Worm (Caenorhabditis elegans) whole organism, L1 larva: Measurements from ENCODE around the gene F40F8.3.
"Not testable (repeated sequence)": the region's sequence is repeated elsewhere in the genome, so short reads cannot be mapped to it uniquely, and the experiment has no call there.

Source experiments
- C04F5.9 ChIP-seq: sonication (generic microtip); optimal IDR thresholded peaks from 2 replicates; lab custom pipeline; 2016; ENCODE audit warnings: missing genetic modification characterization, missing compliant biosample characterization
- C16A3.4 ChIP-seq: fragments of 150-350 bp; optimal IDR thresholded peaks from 2 replicates; lab custom pipeline; 2014; ENCODE audit warnings: missing biosample characterization, missing genetic modification characterization
- F16B12.6 ChIP-seq: fragments of 150-350 bp; optimal IDR thresholded peaks from 2 replicates; lab custom pipeline; 2014; ENCODE audit warnings: missing biosample characterization, missing genetic modification characterization
- Y116A8C.19 ChIP-seq: sonication (generic microtip); optimal IDR thresholded peaks from 2 replicates; lab custom pipeline; 2016; ENCODE audit warnings: missing compliant biosample characterization, missing genetic modification characterization, borderline replicate concordance
- aly-2 ChIP-seq: fragments of 150-350 bp; optimal IDR thresholded peaks from 2 replicates; lab custom pipeline; 2014; ENCODE audit warnings: missing biosample characterization, missing genetic modification characterization
- ama-1 ChIP-seq: fragments of 150-350 bp; optimal IDR thresholded peaks from 2 replicates; lab custom pipeline; 2014
- blmp-1 ChIP-seq: fragments of 150-350 bp; optimal IDR thresholded peaks from 2 replicates; lab custom pipeline; 2014; ENCODE audit warnings: missing biosample characterization, missing genetic modification characterization
- ceh-82 ChIP-seq, 3 experiments: fragments of 150-350 bp in 1 of 3; sonication (generic microtip) in 2 of 3; optimal IDR thresholded peaks; 2 replicates each; lab custom pipeline; 2014 to 2017; ENCODE audit warnings: missing biosample characterization in 3 of 3, missing genetic modification characterization in 3 of 3
- ceh-90 ChIP-seq: sonication (generic microtip); optimal IDR thresholded peaks from 2 replicates; lab custom pipeline; 2016; ENCODE audit warnings: missing genetic modification characterization, missing compliant biosample characterization
- dpl-1 ChIP-seq, 3 experiments: fragments of 150-350 bp in 2 of 3; sonication (generic microtip) in 1 of 3; optimal IDR thresholded peaks; 2 replicates each; lab custom pipeline; 2014 to 2017; ENCODE audit warnings: missing biosample characterization in 3 of 3, missing genetic modification characterization in 3 of 3, missing genetic modification reagents in 3 of 3
- efl-1 ChIP-seq, 4 experiments: fragments of 150-350 bp; optimal IDR thresholded peaks in 3 of 4; peaks in 1 of 4; 1 replicate in 1 of 4; 2 replicates in 3 of 4; lab custom pipeline; 2014; ENCODE audit warnings: missing biosample characterization in 2 of 4, missing genetic modification characterization in 2 of 4, missing genetic modification reagents in 2 of 4
- efl-3 ChIP-seq: fragments of 200-800 bp; sonication (Bioruptor generic); optimal IDR thresholded peaks from 2 replicates; lab custom pipeline; 2018; ENCODE audit warnings: mild to moderate bottlenecking, missing genetic modification characterization, missing compliant biosample characterization
- egl-27 ChIP-seq, 2 experiments: fragments of 150-350 bp in 1 of 2; sonication (generic microtip); optimal IDR thresholded peaks; 3 replicates each; lab custom pipeline; 2017 to 2018; ENCODE audit warnings: missing biosample characterization in 2 of 2, missing genetic modification characterization in 2 of 2, missing genetic modification reagents in 2 of 2
- fkh-8 ChIP-seq: sonication (generic microtip); optimal IDR thresholded peaks from 2 replicates; lab custom pipeline; 2016; ENCODE audit warnings: mild to moderate bottlenecking, missing genetic modification characterization, missing compliant biosample characterization
- fos-1 ChIP-seq: fragments of 150-350 bp; optimal IDR thresholded peaks from 2 replicates; lab custom pipeline; 2014; ENCODE audit warnings: missing biosample characterization, missing genetic modification characterization
- grh-1 ChIP-seq: fragments of 200-800 bp; sonication (Bioruptor generic); IDR thresholded peaks from 2 replicates; pipeline ENCODE4 v1.3.6; 2022; ENCODE audit warnings: missing genetic modification reagents, missing genetic modification characterization, missing compliant biosample characterization
- hlh-17 ChIP-seq: fragments of 200-800 bp; sonication (Bioruptor generic); optimal IDR thresholded peaks from 2 replicates; lab custom pipeline; 2018; ENCODE audit warnings: missing genetic modification characterization, mild to moderate bottlenecking, missing compliant biosample characterization, moderate library complexity, borderline replicate concordance
- hlh-4 ChIP-seq: sonication (generic microtip); optimal IDR thresholded peaks from 2 replicates; lab custom pipeline; 2016; ENCODE audit warnings: mild to moderate bottlenecking, missing genetic modification characterization, missing compliant biosample characterization
- isw-1 ChIP-seq: fragments of 200-800 bp; sonication (Bioruptor generic); IDR thresholded peaks from 2 replicates; pipeline ENCODE4 v1.3.6; 2022; ENCODE audit warnings: missing genetic modification characterization, missing compliant biosample characterization
- lin-13 ChIP-seq: fragments of 150-350 bp; optimal IDR thresholded peaks from 2 replicates; lab custom pipeline; 2014; ENCODE audit warnings: missing biosample characterization, missing genetic modification reagents, missing genetic modification characterization
- lin-14 ChIP-seq: fragments of 200-800 bp; sonication (Bioruptor generic); optimal IDR thresholded peaks from 2 replicates; lab custom pipeline; 2018; ENCODE audit warnings: mild to moderate bottlenecking, missing genetic modification characterization, moderate library complexity, missing compliant biosample characterization
- lin-15B ChIP-seq: fragments of 150-350 bp; sonication (generic microtip); optimal IDR thresholded peaks from 3 replicates; lab custom pipeline; 2014; ENCODE audit warnings: missing biosample characterization, missing genetic modification characterization
- lin-35 ChIP-seq, 2 experiments: fragments of 150-350 bp; optimal IDR thresholded peaks; 2 replicates each; lab custom pipeline; 2014; ENCODE audit warnings: missing biosample characterization in 2 of 2, missing genetic modification characterization in 2 of 2, missing genetic modification reagents in 2 of 2
- lsy-2 ChIP-seq, 2 experiments: fragments of 150-350 bp; optimal IDR thresholded peaks; 2 replicates each; lab custom pipeline; 2014; ENCODE audit warnings: missing biosample characterization in 2 of 2, missing genetic modification characterization in 2 of 2
- mab-9 ChIP-seq: fragments of 200-800 bp; sonication (Bioruptor generic); IDR thresholded peaks from 2 replicates; pipeline ENCODE4 v1.3.6; 2022; ENCODE audit warnings: missing genetic modification reagents, missing genetic modification characterization, missing compliant biosample characterization
- mdl-1 ChIP-seq, 2 experiments: fragments of 150-350 bp; optimal IDR thresholded peaks; 2 replicates each; lab custom pipeline; 2014 to 2017; ENCODE audit warnings: missing biosample characterization in 2 of 2, missing genetic modification characterization in 2 of 2, inconsistent platforms in 1 of 2
- mep-1 ChIP-seq: fragments of 150-350 bp; optimal IDR thresholded peaks from 2 replicates; lab custom pipeline; 2014; ENCODE audit warnings: missing biosample characterization, missing genetic modification characterization
- nhr-11 ChIP-seq: fragments of 150-350 bp; optimal IDR thresholded peaks from 2 replicates; lab custom pipeline; 2014; ENCODE audit warnings: missing biosample characterization, missing genetic modification characterization
- nhr-19 ChIP-seq: fragments of 200-800 bp; sonication (Bioruptor generic); conservative IDR thresholded peaks from 2 replicates; pipeline ENCODE4 v1.3.6; 2022; ENCODE audit warnings: missing genetic modification characterization, missing compliant biosample characterization
- nhr-237 ChIP-seq: fragments of 150-350 bp; optimal IDR thresholded peaks from 2 replicates; lab custom pipeline; 2014; ENCODE audit warnings: missing biosample characterization, missing genetic modification characterization
- nhr-47 ChIP-seq: sonication (generic microtip); optimal IDR thresholded peaks from 2 replicates; lab custom pipeline; 2016; ENCODE audit warnings: mild to moderate bottlenecking, missing genetic modification characterization, moderate library complexity, missing compliant biosample characterization
- nhr-71 ChIP-seq: sonication (generic microtip); optimal IDR thresholded peaks from 2 replicates; lab custom pipeline; 2016; ENCODE audit warnings: mild to moderate bottlenecking, missing genetic modification characterization, moderate library complexity, missing compliant biosample characterization
- nhr-90 ChIP-seq: sonication (generic microtip); optimal IDR thresholded peaks from 2 replicates; lab custom pipeline; 2016; ENCODE audit warnings: mild to moderate bottlenecking, missing genetic modification characterization, missing compliant biosample characterization; ENCODE audit not compliant: poor library complexity
- rnt-1 ChIP-seq: sonication (generic microtip); optimal IDR thresholded peaks from 2 replicates; lab custom pipeline; 2016; ENCODE audit warnings: mild to moderate bottlenecking, missing genetic modification characterization, moderate library complexity, missing compliant biosample characterization
- snpc-4 ChIP-seq: fragments of 150-350 bp; optimal IDR thresholded peaks from 2 replicates; lab custom pipeline; 2014; ENCODE audit warnings: missing biosample characterization, missing genetic modification characterization
- snu-23 ChIP-seq: sonication (generic microtip); optimal IDR thresholded peaks from 2 replicates; lab custom pipeline; 2016; ENCODE audit warnings: missing genetic modification characterization, missing compliant biosample characterization
- swsn-7 ChIP-seq: sonication (generic microtip); optimal IDR thresholded peaks from 2 replicates; lab custom pipeline; 2016; ENCODE audit warnings: missing genetic modification characterization, missing compliant biosample characterization
- tbx-2 ChIP-seq: sonication (generic microtip); optimal IDR thresholded peaks from 2 replicates; lab custom pipeline; 2016; ENCODE audit warnings: missing genetic modification characterization, missing compliant biosample characterization
- unc-130 ChIP-seq: fragments of 150-350 bp; optimal IDR thresholded peaks from 2 replicates; lab custom pipeline; 2017; ENCODE audit warnings: missing biosample characterization, missing genetic modification characterization, inconsistent platforms
- unc-62 ChIP-seq: fragments of 150-350 bp; optimal IDR thresholded peaks from 2 replicates; lab custom pipeline; 2014; ENCODE audit warnings: missing biosample characterization, missing genetic modification reagents, missing genetic modification characterization
- unc-86 ChIP-seq: sonication (generic microtip); optimal IDR thresholded peaks from 2 replicates; lab custom pipeline; 2016; ENCODE audit warnings: missing genetic modification characterization, missing compliant biosample characterization
- xbp-1 ChIP-seq: sonication (generic microtip); optimal IDR thresholded peaks from 2 replicates; lab custom pipeline; 2016; ENCODE audit warnings: missing genetic modification characterization, missing compliant biosample characterization
- zag-1 ChIP-seq: fragments of 150-350 bp; optimal IDR thresholded peaks from 2 replicates; lab custom pipeline; 2014; ENCODE audit warnings: missing biosample characterization, missing genetic modification characterization
- zip-4 ChIP-seq: fragments of 200-800 bp; sonication (Bioruptor generic); optimal IDR thresholded peaks from 2 replicates; lab custom pipeline; 2018; ENCODE audit warnings: mild to moderate bottlenecking, missing genetic modification characterization, moderate library complexity, missing compliant biosample characterization
- ztf-4 ChIP-seq: fragments of 150-350 bp; optimal IDR thresholded peaks from 2 replicates; lab custom pipeline; 2014; ENCODE audit warnings: missing biosample characterization, missing genetic modification characterization

F40F8.3 gene

ce11 chrII:11121800-11122199 is 7.3 kb upstream of the F40F8.3 start, which contains the start of gene W10C6.2:
Gene W10C6.2, minus strand, starts transcription at chrII:11121900.
- TF ChIP-seq efl-3 (GFP tag; lab: Kevin White, UChicago); Y116A8C.19; egl-27 (tag; optimal IDR thresholded peaks at IDR 0.05; lab: Kevin White, UChicago): not testable (repeated sequence)

- TF ChIP-seq lsy-2 (tag; optimal IDR thresholded peaks at IDR 0.05; lab: Kevin White, UChicago) (peak in 1 of 2 experiments; percentile 49), fos-1 (tag; lab: Kevin White, UChicago) (no peak), aly-2 (no peak), zip-4 (GFP tag; lab: Kevin White, UChicago) (no peak), lin-13 (GFP tag; lab: Kevin White, UChicago) (no peak), swsn-7 (tag; lab: Kevin White, UChicago) (no peak), efl-1 (optimal IDR thresholded peaks at IDR 0.05; lab: Kevin White, UChicago) (no peak), efl-1 (GFP tag; optimal IDR thresholded peaks at IDR 0.05 in 1 of 2; lab: Kevin White, UChicago) (peak in 1 of 2 experiments; percentile 25), ama-1 (no peak), ztf-4 (tag; lab: Kevin White, UChicago) (no peak)
Observed at ce11 chrII:11125059-11125594, 4.0 kb upstream of the F40F8.3 start.

ce11 chrII:11126312-11127000 is 2.6 kb upstream of the F40F8.3 start, which contains the start of the genes rps-9 and lsm-1:
Gene rps-9, minus strand, starts transcription at chrII:11126362.
Gene lsm-1, plus strand, starts transcription at chrII:11126950.
- TF ChIP-seq efl-1 (optimal IDR thresholded peaks at IDR 0.05; lab: Kevin White, UChicago) (peak; percentile 83 to 85), efl-1 (GFP tag; optimal IDR thresholded peaks at IDR 0.05 in 1 of 2; lab: Kevin White, UChicago) (peak; percentile 78 to 97), fkh-8 (tag; lab: Kevin White, UChicago) (peak; percentile 45), grh-1 (GFP tag; lab: Robert Waterston, UW) (no peak), nhr-47 (tag; lab: Kevin White, UChicago) (peak; percentile 65), ceh-82 (tag; optimal IDR thresholded peaks at IDR 0.05; lab: Kevin White, UChicago) (peak; percentile 43 to 84 (median 63)), mdl-1 (tag; optimal IDR thresholded peaks at IDR 0.05; lab: Kevin White, UChicago) (peak in 1 of 2 experiments; percentile 8), dpl-1 (GFP tag; optimal IDR thresholded peaks at IDR 0.05; lab: Kevin White, UChicago) (peak; percentile 70 to 78 (median 74)), lin-14 (GFP tag; lab: Kevin White, UChicago) (peak; percentile 77), unc-130 (tag; lab: Kevin White, UChicago) (peak; percentile 33), lin-15B (tag; lab: Kevin White, UChicago) (peak; percentile 10), C16A3.4 (tag; lab: Kevin White, UChicago) (peak; percentile 75), xbp-1 (tag; lab: Kevin White, UChicago) (peak; percentile 52), zag-1 (tag; lab: Kevin White, UChicago) (no peak), lsy-2 (tag; optimal IDR thresholded peaks at IDR 0.05; lab: Kevin White, UChicago) (peak; percentile 94 to 98), hlh-17 (GFP tag; lab: Kevin White, UChicago) (no peak), nhr-237 (peak; percentile 52), lin-13 (GFP tag; lab: Kevin White, UChicago) (peak; percentile 58), swsn-7 (tag; lab: Kevin White, UChicago) (peak; percentile 68), nhr-71 (tag; lab: Kevin White, UChicago) (peak; percentile 75), hlh-4 (tag; lab: Kevin White, UChicago) (no peak), mab-9 (GFP tag; lab: Robert Waterston, UW) (no peak), unc-86 (tag; lab: Kevin White, UChicago) (peak; percentile 22), isw-1 (peak; percentile 76), ceh-90 (tag; lab: Kevin White, UChicago) (no peak), unc-62 (GFP tag; lab: Kevin White, UChicago) (no peak), fos-1 (tag; lab: Kevin White, UChicago) (peak; percentile 42), nhr-19 (GFP tag; lab: Robert Waterston, UW) (peak; percentile 55), blmp-1 (tag; lab: Kevin White, UChicago) (peak; percentile 45), nhr-11 (no peak), mep-1 (tag; lab: Kevin White, UChicago) (peak; percentile 71), egl-27 (tag; optimal IDR thresholded peaks at IDR 0.05; lab: Kevin White, UChicago) (no peak), C04F5.9 (tag; lab: Kevin White, UChicago) (no peak), rnt-1 (tag; lab: Kevin White, UChicago) (peak; percentile 75), lin-35 (GFP tag; optimal IDR thresholded peaks at IDR 0.05; lab: Kevin White, UChicago) (peak; percentile 84 to 87), F16B12.6 (tag; lab: Kevin White, UChicago) (peak; percentile 46), nhr-90 (tag; lab: Kevin White, UChicago) (peak; percentile 29), snpc-4 (tag; lab: Kevin White, UChicago) (peak; percentile 38), tbx-2 (tag; lab: Kevin White, UChicago) (peak; percentile 48), snu-23 (GFP tag; lab: Kevin White, UChicago) (peak; percentile 67)
